Fruit fly (Drosophila melanogaster) S2 (cell line): ENCODE data around the gene CG9555.

Experiments
- CG8478 ChIP-seq: fragments of >200 bp; optimal IDR thresholded peaks from 2 replicates; lab custom pipeline; 2018
- CTCF ChIP-seq, 2 experiments: fragments of >200 bp; optimal IDR thresholded peaks; 2 replicates each; lab custom pipeline; 2018

dm6 chr2L:8993650-8994441 lies 2.3 kb downstream of the CG9555 start, which contains the start of gene CG17906:
- TF ChIP-seq CTCF (optimal IDR thresholded peaks at IDR 0.05; lab: Kevin White, UChicago) (no peak), CG8478 (lab: Kevin White, UChicago) (no peak)
